Fruit fly (Drosophila melanogaster) whole organism, prepupa: ENCODE results near the gene CG9098.

ENCODE experiments used
- Blimp-1 ChIP-seq: fragments of 200-800 bp; sonication (Bioruptor generic); optimal IDR thresholded peaks from 3 replicates; lab custom pipeline; 2017; ENCODE audit warnings: missing biosample characterization, missing genetic modification characterization, mild to moderate bottlenecking, moderate library complexity, missing genetic modification reagents
- CG11762 ChIP-seq: fragments of 200-800 bp; sonication (Bioruptor generic); optimal IDR thresholded peaks from 3 replicates; lab custom pipeline; 2016; ENCODE audit warnings: missing biosample characterization, missing genetic modification characterization; ENCODE audit not compliant: insufficient read depth
- CG11902 ChIP-seq: fragments of 200-800 bp; sonication (Bioruptor generic); optimal IDR thresholded peaks from 3 replicates; lab custom pipeline; 2016; ENCODE audit warnings: missing biosample characterization, missing genetic modification characterization
- CG15336 ChIP-seq: fragments of 200-800 bp; sonication (Bioruptor generic); IDR thresholded peaks from 2 replicates; pipeline ENCODE4 v1.3.6; 2022; ENCODE audit warnings: missing biosample characterization, missing genetic modification characterization
- CG1621 ChIP-seq: fragments of 200-800 bp; sonication (Bioruptor generic); optimal IDR thresholded peaks from 3 replicates; lab custom pipeline; 2018; ENCODE audit warnings: missing biosample characterization, mild to moderate bottlenecking, missing genetic modification characterization
- CG16779 ChIP-seq: fragments of 200-800 bp; sonication (Bioruptor generic); optimal IDR thresholded peaks from 3 replicates; lab custom pipeline; 2017; ENCODE audit warnings: missing biosample characterization, mild to moderate bottlenecking, missing genetic modification characterization
- CG3032 ChIP-seq: fragments of 200-800 bp; optimal IDR thresholded peaks from 2 replicates; lab custom pipeline; 2019; ENCODE audit warnings: missing biosample characterization, mild to moderate bottlenecking, missing genetic modification characterization, moderate library complexity
- CG31627 ChIP-seq: fragments of 200-800 bp; sonication (Bioruptor generic); optimal IDR thresholded peaks from 3 replicates; lab custom pipeline; 2016; ENCODE audit warnings: missing biosample characterization, missing genetic modification characterization
- CG32006 ChIP-seq: fragments of 200-800 bp; sonication (Bioruptor generic); optimal IDR thresholded peaks from 3 replicates; lab custom pipeline; 2017; ENCODE audit warnings: missing biosample characterization, mild to moderate bottlenecking, missing genetic modification characterization
- CG3919 ChIP-seq: fragments of 200-800 bp; sonication (Bioruptor generic); optimal IDR thresholded peaks from 3 replicates; lab custom pipeline; 2016; ENCODE audit warnings: missing biosample characterization, missing genetic modification characterization
- CG6163 ChIP-seq: fragments of 200-800 bp; sonication (Bioruptor generic); IDR thresholded peaks from 3 replicates; pipeline ENCODE4 v1.3.6; 2022; ENCODE audit warnings: missing biosample characterization, missing genetic modification characterization
- CG6276 ChIP-seq: fragments of 200-800 bp; sonication (Bioruptor generic); optimal IDR thresholded peaks from 2 replicates; lab custom pipeline; 2017; ENCODE audit warnings: missing biosample characterization, mild to moderate bottlenecking, missing genetic modification characterization
- CG6808 ChIP-seq: fragments of 200-800 bp; sonication (Bioruptor generic); optimal IDR thresholded peaks from 3 replicates; lab custom pipeline; 2017; ENCODE audit warnings: missing biosample characterization, missing genetic modification characterization, mild to moderate bottlenecking, moderate library complexity, missing genetic modification reagents
- CG6854 ChIP-seq: fragments of 200-800 bp; sonication (Bioruptor generic); optimal IDR thresholded peaks from 2 replicates; lab custom pipeline; 2017; ENCODE audit warnings: missing biosample characterization, mild to moderate bottlenecking, missing genetic modification characterization
- CG8119 ChIP-seq: fragments of 200-800 bp; sonication (Bioruptor generic); IDR thresholded peaks from 3 replicates; pipeline ENCODE4 v1.3.6; 2022; ENCODE audit warnings: missing biosample characterization, missing genetic modification characterization
- Eip75B ChIP-seq: fragments of 200-800 bp; sonication (Bioruptor generic); optimal IDR thresholded peaks from 3 replicates; lab custom pipeline; 2016; ENCODE audit warnings: missing biosample characterization, missing genetic modification characterization
- Eip78C ChIP-seq: fragments of 200-800 bp; sonication (Bioruptor generic); peaks from one replicate; lab custom pipeline; 2016; ENCODE audit warnings: missing biosample characterization, missing genetic modification characterization
- Eip93F ChIP-seq: fragments of 200-800 bp; sonication (Bioruptor generic); optimal IDR thresholded peaks from 2 replicates; lab custom pipeline; 2016; ENCODE audit warnings: missing biosample characterization, mild to moderate bottlenecking, missing genetic modification characterization
- Ets21C ChIP-seq: fragments of 200-800 bp; sonication (Bioruptor generic); optimal IDR thresholded peaks from 3 replicates; lab custom pipeline; 2016; ENCODE audit warnings: missing biosample characterization, missing genetic modification characterization
- Ets96B ChIP-seq: fragments of 200-800 bp; optimal IDR thresholded peaks from 2 replicates; lab custom pipeline; 2019; ENCODE audit warnings: missing biosample characterization, mild to moderate bottlenecking, missing genetic modification characterization, moderate library complexity
- Gug ChIP-seq: fragments of 200-800 bp; sonication (Bioruptor generic); IDR thresholded peaks from 2 replicates; pipeline ENCODE4 v1.3.6; 2022; ENCODE audit warnings: missing biosample characterization, missing genetic modification characterization
- Hr38 ChIP-seq: sonication (Bioruptor generic); optimal IDR thresholded peaks from 2 replicates; lab custom pipeline; 2016; ENCODE audit warnings: missing biosample characterization, missing genetic modification characterization
- Hr39 ChIP-seq: fragments of 200-800 bp; sonication (Bioruptor generic); optimal IDR thresholded peaks from 2 replicates; lab custom pipeline; 2016; ENCODE audit warnings: missing biosample characterization, missing genetic modification characterization
- OdsH ChIP-seq: fragments of 200-800 bp; sonication (Bioruptor generic); optimal IDR thresholded peaks from 3 replicates; lab custom pipeline; 2016; ENCODE audit warnings: missing biosample characterization, missing genetic modification characterization
- Smox ChIP-seq: fragments of 200-800 bp; sonication (Bioruptor generic); optimal IDR thresholded peaks from 3 replicates; lab custom pipeline; 2016; ENCODE audit warnings: missing biosample characterization, missing genetic modification characterization
- Sox102F ChIP-seq: fragments of 200-800 bp; sonication (Bioruptor generic); optimal IDR thresholded peaks from 2 replicates; lab custom pipeline; 2016; ENCODE audit warnings: missing biosample characterization, mild to moderate bottlenecking, missing genetic modification characterization
- Sox14 ChIP-seq: fragments of 200-800 bp; sonication (Bioruptor generic); optimal IDR thresholded peaks from 3 replicates; lab custom pipeline; 2016; ENCODE audit warnings: missing biosample characterization, missing genetic modification characterization
- cyc ChIP-seq: fragments of 200-800 bp; sonication (Bioruptor generic); optimal IDR thresholded peaks from 3 replicates; lab custom pipeline; 2016; ENCODE audit warnings: missing biosample characterization, missing genetic modification characterization
- dsx ChIP-seq: fragments of 200-800 bp; optimal IDR thresholded peaks from 3 replicates; lab custom pipeline; 2019; ENCODE audit warnings: missing biosample characterization, mild to moderate bottlenecking, missing genetic modification characterization, moderate library complexity; ENCODE audit not compliant: poor library complexity, severe bottlenecking
- esn ChIP-seq: fragments of 200-800 bp; sonication (Bioruptor generic); optimal IDR thresholded peaks from 2 replicates; lab custom pipeline; 2016; ENCODE audit warnings: missing biosample characterization, mild to moderate bottlenecking, missing genetic modification characterization, moderate library complexity
- fd59A ChIP-seq: fragments of 200-800 bp; sonication (Bioruptor generic); optimal IDR thresholded peaks from 2 replicates; lab custom pipeline; 2017; ENCODE audit warnings: missing biosample characterization, mild to moderate bottlenecking, missing genetic modification characterization, missing genetic modification reagents
- fd85E ChIP-seq: fragments of 200-800 bp; sonication (Bioruptor generic); optimal IDR thresholded peaks from 3 replicates; lab custom pipeline; 2016; ENCODE audit warnings: missing biosample characterization, missing genetic modification characterization
- fkh ChIP-seq: fragments of 200-800 bp; sonication (Bioruptor generic); optimal IDR thresholded peaks from 3 replicates; lab custom pipeline; 2017; ENCODE audit warnings: missing biosample characterization, mild to moderate bottlenecking, missing genetic modification characterization, moderate library complexity
- spab ChIP-seq: fragments of 200-800 bp; sonication (Bioruptor generic); optimal IDR thresholded peaks from 2 replicates; lab custom pipeline; 2017; ENCODE audit warnings: missing biosample characterization, mild to moderate bottlenecking, missing genetic modification characterization, missing genetic modification reagents
- ss ChIP-seq, 2 experiments: fragments of 200-800 bp; sonication (Bioruptor generic); optimal IDR thresholded peaks; 2 replicates in 1 of 2; 3 replicates in 1 of 2; lab custom pipeline; 2017 to 2018; ENCODE audit warnings: mild to moderate bottlenecking in 2 of 2, missing biosample characterization in 2 of 2, missing genetic modification characterization in 2 of 2, moderate library complexity in 1 of 2
- svp ChIP-seq: fragments of 200-800 bp; sonication (Bioruptor generic); peaks from one replicate; lab custom pipeline; 2016; ENCODE audit warnings: missing biosample characterization, missing genetic modification characterization
- vri ChIP-seq: fragments of 200-800 bp; sonication (Bioruptor generic); optimal IDR thresholded peaks from 3 replicates; lab custom pipeline; 2016; ENCODE audit warnings: missing biosample characterization, mild to moderate bottlenecking, missing genetic modification characterization

Gene CG9098

dm6 chr2L:6012303-6013070, at the start of gene CG9098:
Gene CG9098, minus strand, starts transcription at chr2L:6012338.
- no peak for TF ChIP-seq CG15336 (GFP tag; lab: Robert Waterston, UW)
- TF ChIP-seq Eip78C (GFP tag; lab: Kevin White, UChicago), result no peak
- TF ChIP-seq Eip93F (GFP tag; lab: Kevin White, UChicago), result no peak
- TF ChIP-seq CG6808, result no peak

DNA sequence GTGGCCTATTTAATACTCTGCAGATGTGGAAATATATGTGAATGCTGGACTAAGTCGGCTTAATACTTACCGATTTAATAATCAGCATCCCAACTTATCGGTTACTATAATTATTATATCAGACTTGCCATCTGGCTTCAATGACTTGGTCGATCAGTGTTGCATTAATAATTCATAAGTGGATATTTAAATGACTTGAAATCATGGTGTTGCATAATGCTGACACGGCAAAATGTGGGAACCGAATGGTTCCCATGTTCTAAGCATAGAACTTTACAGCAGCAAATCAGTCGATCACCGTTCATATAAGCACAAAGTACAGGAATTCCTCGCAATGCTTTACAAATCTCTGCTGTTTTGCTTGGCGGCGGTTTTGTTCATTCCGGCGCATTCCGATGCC, 48.1 kb upstream of the CG9098 start, which contains the start of gene CG34180:
CG34180 (plus strand) TSS at position 301 of the 400 bp plus-strand sequence.
- no peak for TF ChIP-seq dsx
- no peak for TF ChIP-seq Smox (GFP tag; lab: Kevin White, UChicago)
- no peak for TF ChIP-seq CG3919 (GFP tag; lab: Kevin White, UChicago)
- TF ChIP-seq spab (GFP tag; lab: Kevin White, UChicago), result no peak
- no peak for TF ChIP-seq CG31627
- no peak for TF ChIP-seq Gug (GFP tag; lab: Robert Waterston, UW)
- no peak for TF ChIP-seq Hr39
- no peak for TF ChIP-seq fd59A
- no peak for TF ChIP-seq Ets96B (tag; lab: Kevin White, UChicago)
- TF ChIP-seq Eip78C (GFP tag; lab: Kevin White, UChicago), result no peak
- no peak for TF ChIP-seq CG6276
- TF ChIP-seq Hr38 (GFP tag; lab: Kevin White, UChicago), result no peak
- no peak for TF ChIP-seq CG8119 (GFP tag; lab: Robert Waterston, UW)
- no peak for TF ChIP-seq cyc (GFP tag; lab: Kevin White, UChicago)
- no peak for TF ChIP-seq OdsH (GFP tag; lab: Kevin White, UChicago)
- no peak for TF ChIP-seq CG3032 (tag; lab: Kevin White, UChicago)
- TF ChIP-seq CG6854 (GFP tag; lab: Kevin White, UChicago), result no peak
- no peak for TF ChIP-seq CG11902
- no peak for TF ChIP-seq CG16779 (tag; lab: Kevin White, UChicago)
- TF ChIP-seq svp (GFP tag; lab: Kevin White, UChicago), result no peak

DNA sequence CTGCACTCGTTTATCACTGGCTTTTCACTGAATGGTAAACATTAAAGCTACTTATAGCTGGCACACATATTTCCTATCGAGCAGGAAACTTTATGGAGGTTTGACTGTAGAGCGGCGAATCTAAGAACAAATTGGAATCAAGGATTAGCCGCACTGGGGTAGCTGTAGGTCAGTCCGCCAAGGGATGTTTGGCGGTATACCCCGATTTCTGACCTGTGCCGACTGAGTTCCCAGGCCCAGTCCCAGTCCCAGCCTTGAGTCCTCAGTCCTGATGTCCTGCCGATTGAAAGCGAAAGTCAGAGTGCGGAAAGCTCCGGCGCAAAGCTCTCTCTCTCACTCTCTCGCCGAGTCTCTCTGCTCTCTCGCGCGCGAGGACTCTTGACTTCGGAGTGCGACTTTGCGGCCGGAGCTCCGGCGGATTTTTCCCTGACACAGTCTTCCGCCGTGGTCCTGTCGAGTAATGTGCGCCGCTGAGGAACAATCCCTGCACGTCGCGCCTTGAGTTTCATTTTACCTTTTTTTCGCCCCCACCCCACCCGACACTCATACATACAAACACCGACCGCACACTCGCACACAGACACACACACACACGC, 41.8 kb upstream of the CG9098 start, which contains the start of gene CG13995:
CG13995 (plus strand) TSS at position 429 of the 596 bp plus-strand sequence.
- TF ChIP-seq Sox14 (GFP tag; lab: Kevin White, UChicago), result no peak
- no peak for TF ChIP-seq esn (GFP tag; lab: Kevin White, UChicago)
- no peak for TF ChIP-seq Hr38 (GFP tag; lab: Kevin White, UChicago)
- no peak for TF ChIP-seq fkh
- TF ChIP-seq CG6163 (GFP tag; lab: Robert Waterston, UW), result no peak
- TF ChIP-seq CG15336 (GFP tag; lab: Robert Waterston, UW), result 0 out of 2 replicates have a peak, but pooled peaks have one; percentile 20
- no peak for TF ChIP-seq Ets96B (tag; lab: Kevin White, UChicago)
- no peak for TF ChIP-seq CG11762 (GFP tag; lab: Kevin White, UChicago)
- peak; percentile 53 for TF ChIP-seq CG1621 (tag; lab: Kevin White, UChicago)
- peak; percentile 8 to 19 for TF ChIP-seq ss (GFP tag; optimal IDR thresholded peaks at IDR 0.05; lab: Kevin White, UChicago)
- no peak for TF ChIP-seq Ets21C (GFP tag; lab: Kevin White, UChicago)
- TF ChIP-seq dsx, result no peak
- no peak for TF ChIP-seq fd85E
- TF ChIP-seq CG3032 (tag; lab: Kevin White, UChicago), result no peak
- TF ChIP-seq Eip78C (GFP tag; lab: Kevin White, UChicago), result no peak
- TF ChIP-seq Sox102F (GFP tag; lab: Kevin White, UChicago), result no peak
- no peak for TF ChIP-seq vri (GFP tag; lab: Kevin White, UChicago)
- no peak for TF ChIP-seq Blimp-1 (GFP tag; lab: Kevin White, UChicago)
- TF ChIP-seq CG32006 (GFP tag; lab: Kevin White, UChicago), result no peak
- TF ChIP-seq Eip75B (GFP tag; lab: Kevin White, UChicago), result no peak
